Fruit fly (Drosophila melanogaster) Kc167 (cell line): ENCODE results near the gene CG14147.

ENCODE experiments used
- Sin3A ChIP-seq: fragments of >200 bp; optimal IDR thresholded peaks from 2 replicates; lab custom pipeline; 2018; ENCODE audit warnings: missing external identifiers
- psq ChIP-seq: fragments of >200 bp; optimal IDR thresholded peaks from 2 replicates; lab custom pipeline; 2017; ENCODE audit warnings: missing external identifiers
- ttk ChIP-seq: sonication (Bioruptor generic); optimal IDR thresholded peaks from 2 replicates; lab custom pipeline; 2017; ENCODE audit warnings: missing external identifiers

DNA sequence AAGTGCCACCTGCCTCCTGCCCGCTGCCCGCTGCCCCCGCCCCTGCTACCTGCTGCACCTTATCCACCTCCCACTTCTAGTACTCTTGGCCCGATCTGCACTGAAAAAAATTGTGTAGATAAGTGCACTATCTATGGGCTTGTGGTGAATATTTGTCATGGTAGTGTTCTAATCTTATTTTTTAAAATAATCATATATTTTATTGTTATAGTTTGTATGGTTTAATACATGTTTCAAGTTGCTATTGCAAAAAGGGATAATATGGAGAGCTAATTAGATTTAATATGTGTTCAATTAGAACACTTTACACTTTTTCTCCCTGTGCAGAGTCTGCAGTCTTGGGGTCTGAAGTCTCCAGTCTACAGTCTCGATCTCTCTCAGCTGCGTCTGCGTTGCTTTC is 41.0 kb upstream of the CG14147 start:
- TF ChIP-seq ttk (no peak), Sin3A (lab: Kevin White, UChicago) (no peak), psq (lab: Kevin White, UChicago) (no peak)
